Worm (Caenorhabditis elegans): ENCODE data around the gene herd-1.
A peak's percentile ranks its signal among the peaks of the same experiment; 100 is the strongest.

DNA sequence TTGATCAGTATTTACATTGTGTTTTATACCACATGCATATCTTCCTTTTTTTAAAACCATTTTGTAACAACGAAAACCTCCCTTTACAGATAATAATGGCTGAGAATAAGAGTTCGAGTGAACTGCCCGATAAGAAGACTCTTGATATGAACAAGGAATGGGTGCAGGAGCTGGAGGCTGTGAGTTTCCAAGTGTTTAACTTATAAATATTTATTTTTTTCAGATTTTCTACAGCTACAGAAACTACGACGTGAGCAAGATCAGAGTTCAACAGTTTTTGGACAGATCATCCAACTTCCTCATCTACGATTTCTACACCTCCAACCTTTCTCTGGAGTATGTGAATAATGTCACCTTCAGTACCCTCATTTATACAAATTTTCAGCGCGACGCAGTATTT lies at the start of gene herd-1:
- TF ChIP-seq nhr-10 (tag; optimal IDR thresholded peaks at IDR 0.05) (no peak), fos-1 (tag; optimal IDR thresholded peaks at IDR 0.05) (no peak), nhr-11 (tag; optimal IDR thresholded peaks at IDR 0.05) (no peak), nhr-28 (tag; optimal IDR thresholded peaks at IDR 0.05) (no peak), unc-62 (GFP tag; optimal IDR thresholded peaks at IDR 0.05 in 1 of 2) (no peak), unc-62 (tag; optimal IDR thresholded peaks at IDR 0.05) (no peak), F10B5.3 (tag; optimal IDR thresholded peaks at IDR 0.05) (no peak), nhr-6 (tag; optimal IDR thresholded peaks at IDR 0.05) (no peak), hlh-30 (tag; optimal IDR thresholded peaks at IDR 0.05; ENCODE audit: insufficient read depth) (no peak), ces-1 (GFP tag; optimal IDR thresholded peaks at IDR 0.05) (no peak), mdt-29 (GFP tag; IDR thresholded peaks at IDR 0.05) (0 out of 2 replicates have a peak, but pooled peaks have one; percentile 16)

Data from whole organism, L4 larva.